Fruit fly (Drosophila melanogaster) whole organism, embryonic: ENCODE data around the gene CG43814.
A peak's percentile ranks its signal among the peaks of the same experiment; 100 is the strongest.

Source experiments
- Aef1 ChIP-seq: fragments of 200-800 bp; sonication (Bioruptor generic); IDR thresholded peaks from 3 replicates; pipeline ENCODE4 v1.3.6; 2022; ENCODE audit warnings: missing biosample characterization, missing genetic modification characterization
- Awh ChIP-seq: fragments of 200-800 bp; sonication (Bioruptor generic); IDR thresholded peaks from 2 replicates; pipeline ENCODE4, ENCODE4 v1.3.6; 2022; ENCODE audit warnings: missing biosample characterization, missing genetic modification characterization
- CG11456 ChIP-seq: fragments of 200-800 bp; sonication (Bioruptor generic); IDR thresholded peaks from 3 replicates; pipeline ENCODE4 v1.3.6; 2022; ENCODE audit warnings: missing biosample characterization, missing genetic modification characterization
- CG12071 ChIP-seq: fragments of 200-800 bp; sonication (Bioruptor generic); optimal IDR thresholded peaks from 3 replicates; lab custom pipeline; 2018; ENCODE audit warnings: missing biosample characterization, mild to moderate bottlenecking, missing genetic modification characterization
- CG14710 ChIP-seq: fragments of 200-800 bp; sonication (Bioruptor generic); optimal IDR thresholded peaks from 3 replicates; lab custom pipeline; 2019; ENCODE audit warnings: missing biosample characterization, mild to moderate bottlenecking, missing genetic modification characterization, moderate library complexity
- CG16863 ChIP-seq: fragments of 200-800 bp; sonication (Bioruptor generic); optimal IDR thresholded peaks from 3 replicates; lab custom pipeline; 2016; ENCODE audit warnings: missing biosample characterization, missing genetic modification characterization
- CG17186 ChIP-seq: fragments of 200-800 bp; sonication (Bioruptor generic); optimal IDR thresholded peaks from 3 replicates; lab custom pipeline; 2017; ENCODE audit warnings: missing biosample characterization, missing genetic modification reagents, missing genetic modification characterization
- CG17385 ChIP-seq: fragments of 200-800 bp; sonication (Bioruptor generic); optimal IDR thresholded peaks from 3 replicates; lab custom pipeline; 2018; ENCODE audit warnings: missing biosample characterization, mild to moderate bottlenecking, missing genetic modification characterization
- CG18764 ChIP-seq: fragments of 200-800 bp; sonication (Bioruptor generic); optimal IDR thresholded peaks from 3 replicates; lab custom pipeline; 2016; ENCODE audit warnings: missing biosample characterization, missing genetic modification characterization
- CG2199 ChIP-seq: fragments of 200-800 bp; sonication (Bioruptor generic); IDR thresholded peaks from 3 replicates; pipeline ENCODE4 v1.3.6; 2022; ENCODE audit warnings: missing biosample characterization, missing genetic modification characterization
- CG31365 ChIP-seq: fragments of 200-800 bp; sonication (Bioruptor generic); optimal IDR thresholded peaks from 2 replicates; lab custom pipeline; 2018; ENCODE audit warnings: missing biosample characterization, mild to moderate bottlenecking, missing genetic modification characterization
- CG3281 ChIP-seq: fragments of 200-800 bp; sonication (Bioruptor generic); optimal IDR thresholded peaks from 3 replicates; lab custom pipeline; 2017; ENCODE audit warnings: missing biosample characterization, mild to moderate bottlenecking, missing genetic modification characterization
- CG4820 ChIP-seq: fragments of 200-800 bp; sonication (Bioruptor generic); optimal IDR thresholded peaks from 3 replicates; lab custom pipeline; 2016; ENCODE audit warnings: missing biosample characterization, missing genetic modification characterization
- CG7271 ChIP-seq: fragments of 200-800 bp; sonication (Bioruptor generic); optimal IDR thresholded peaks from 2 replicates; lab custom pipeline; 2018; ENCODE audit warnings: missing biosample characterization, mild to moderate bottlenecking, missing genetic modification characterization, moderate library complexity
- CG8359 ChIP-seq: fragments of 200-800 bp; sonication (Bioruptor generic); optimal IDR thresholded peaks from 2 replicates; lab custom pipeline; 2017; ENCODE audit warnings: missing biosample characterization, mild to moderate bottlenecking, missing genetic modification characterization, borderline replicate concordance
- CG8924 ChIP-seq: fragments of 200-800 bp; optimal IDR thresholded peaks from 3 replicates; lab custom pipeline; 2019; ENCODE audit warnings: missing biosample characterization, mild to moderate bottlenecking, missing genetic modification characterization, moderate library complexity
- CG9215 ChIP-seq: fragments of 200-800 bp; sonication (Bioruptor generic); IDR thresholded peaks from 2 replicates; pipeline ENCODE4 v1.3.6; 2022; ENCODE audit warnings: missing biosample characterization, missing genetic modification characterization
- CTCF ChIP-seq: fragments of 200-800 bp; sonication (Bioruptor generic); optimal IDR thresholded peaks from 2 replicates; lab custom pipeline; 2017; ENCODE audit warnings: missing biosample characterization, mild to moderate bottlenecking, missing genetic modification characterization, moderate library complexity
- CrebB ChIP-seq: fragments of 200-800 bp; sonication (Bioruptor generic); optimal IDR thresholded peaks from 3 replicates; lab custom pipeline; 2018; ENCODE audit warnings: missing biosample characterization, mild to moderate bottlenecking, missing genetic modification characterization
- Deaf1 ChIP-seq: fragments of 200-800 bp; optimal IDR thresholded peaks from 3 replicates; lab custom pipeline; 2019; ENCODE audit warnings: missing biosample characterization, mild to moderate bottlenecking, missing genetic modification characterization, moderate library complexity
- Doc2 ChIP-seq: fragments of 200-800 bp; sonication (Bioruptor generic); IDR thresholded peaks from 2 replicates; pipeline ENCODE4 v1.3.6; 2022; ENCODE audit warnings: missing biosample characterization, missing genetic modification characterization
- HHEX ChIP-seq: fragments of 200-800 bp; sonication (Bioruptor generic); optimal IDR thresholded peaks from 3 replicates; lab custom pipeline; 2017; ENCODE audit warnings: missing biosample characterization, mild to moderate bottlenecking, missing genetic modification characterization, missing genetic modification reagents
- Hmx ChIP-seq: fragments of 200-800 bp; sonication (Bioruptor generic); optimal IDR thresholded peaks from 2 replicates; lab custom pipeline; 2016; ENCODE audit warnings: missing biosample characterization, missing genetic modification characterization
- Lpt ChIP-seq: fragments of >200 bp; optimal IDR thresholded peaks from 2 replicates; lab custom pipeline; 2018; ENCODE audit warnings: missing biosample characterization, missing genetic modification characterization
- Nf-YA ChIP-seq: fragments of 200-800 bp; sonication (Bioruptor generic); IDR thresholded peaks from 2 replicates; pipeline ENCODE4 v1.3.6; 2022; ENCODE audit warnings: missing biosample characterization, missing genetic modification characterization
- Pdp1 ChIP-seq, 2 experiments: fragments of 200-800 bp; sonication (Bioruptor generic); optimal IDR thresholded peaks; 3 replicates each; lab custom pipeline; 2016; ENCODE audit warnings: missing biosample characterization in 2 of 2, missing genetic modification characterization in 2 of 2, mild to moderate bottlenecking in 1 of 2, moderate library complexity in 1 of 2
- Rfx ChIP-seq: fragments of 200-800 bp; sonication (Bioruptor generic); IDR thresholded peaks from 2 replicates; pipeline ENCODE4 v1.3.6; 2022; ENCODE audit warnings: missing biosample characterization, missing genetic modification characterization
- amos ChIP-seq: fragments of 200-800 bp; sonication (Bioruptor generic); IDR thresholded peaks from 2 replicates; pipeline ENCODE4 v1.3.6; 2022; ENCODE audit warnings: missing biosample characterization, missing genetic modification characterization; ENCODE audit not compliant: partially characterized antibody
- ato ChIP-seq: fragments of 200-800 bp; sonication (Bioruptor generic); IDR thresholded peaks from 2 replicates; pipeline ENCODE4 v1.3.6; 2022; ENCODE audit warnings: missing biosample characterization, missing genetic modification characterization; ENCODE audit not compliant: partially characterized antibody
- chn ChIP-seq: fragments of 200-800 bp; sonication (Bioruptor generic); optimal IDR thresholded peaks from 2 replicates; lab custom pipeline; 2016; ENCODE audit warnings: missing biosample characterization, missing genetic modification characterization
- dan ChIP-seq: fragments of 200-800 bp; sonication (Bioruptor generic); IDR thresholded peaks from 2 replicates; pipeline ENCODE4 v1.3.6; 2022; ENCODE audit warnings: missing biosample characterization, missing genetic modification characterization
- danr ChIP-seq: fragments of 200-800 bp; sonication (Bioruptor generic); IDR thresholded peaks from 2 replicates; pipeline ENCODE4 v1.3.6; 2022; ENCODE audit warnings: missing biosample characterization, missing genetic modification characterization
- dati ChIP-seq: fragments of 200-800 bp; sonication (Bioruptor generic); IDR thresholded peaks from 2 replicates; pipeline ENCODE4 v1.3.6; 2022; ENCODE audit warnings: missing biosample characterization, missing genetic modification characterization
- dysf ChIP-seq: fragments of 200-800 bp; sonication (Bioruptor generic); IDR thresholded peaks from 3 replicates; pipeline ENCODE4 v1.3.6; 2022; ENCODE audit warnings: missing biosample characterization, missing genetic modification characterization
- fru ChIP-seq: fragments of >200 bp; optimal IDR thresholded peaks from 2 replicates; lab custom pipeline; 2017
- ftz-f1 ChIP-seq: fragments of 200-800 bp; sonication (Bioruptor generic); optimal IDR thresholded peaks from 2 replicates; lab custom pipeline; 2016; ENCODE audit warnings: missing biosample characterization, missing genetic modification characterization
- hkb ChIP-seq, 2 experiments: fragments of 200-800 bp in 1 of 2; fragments of >200 bp in 1 of 2; sonication (Bioruptor generic) in 1 of 2; IDR thresholded peaks in 1 of 2; optimal IDR thresholded peaks in 1 of 2; 2 replicates each; pipeline versions ENCODE4 v1.3.6 to Lab custom; 2017 to 2022; ENCODE audit warnings: missing biosample characterization in 1 of 2, missing genetic modification characterization in 1 of 2
- knrl ChIP-seq: fragments of 200-800 bp; sonication (Bioruptor generic); IDR thresholded peaks from 3 replicates; pipeline ENCODE4 v1.3.6; 2022; ENCODE audit warnings: missing biosample characterization, missing genetic modification characterization; ENCODE audit not compliant: partially characterized antibody
- nau ChIP-seq: fragments of 200-800 bp; sonication (Bioruptor generic); optimal IDR thresholded peaks from 3 replicates; lab custom pipeline; 2017; ENCODE audit warnings: missing biosample characterization, mild to moderate bottlenecking, missing genetic modification characterization, missing genetic modification reagents
- nerfin-1 ChIP-seq: fragments of 200-800 bp; sonication (Bioruptor generic); optimal IDR thresholded peaks from 3 replicates; lab custom pipeline; 2019; ENCODE audit warnings: missing biosample characterization, mild to moderate bottlenecking, missing genetic modification characterization, moderate library complexity
- nmo ChIP-seq: fragments of 200-800 bp; sonication (Bioruptor generic); optimal IDR thresholded peaks from 2 replicates; lab custom pipeline; 2018; ENCODE audit warnings: missing biosample characterization, mild to moderate bottlenecking, missing genetic modification characterization, moderate library complexity
- nom ChIP-seq: fragments of 200-800 bp; sonication (Bioruptor generic); optimal IDR thresholded peaks from 2 replicates; lab custom pipeline; 2017; ENCODE audit warnings: missing biosample characterization, missing genetic modification characterization, mild to moderate bottlenecking, moderate library complexity, missing genetic modification reagents
- sens ChIP-seq: fragments of 200-800 bp; sonication (Bioruptor generic); peaks from one replicate; lab custom pipeline; 2016; ENCODE audit warnings: missing biosample characterization, missing genetic modification characterization
- slbo ChIP-seq: fragments of 200-800 bp; sonication (Bioruptor generic); IDR thresholded peaks from 2 replicates; pipeline ENCODE4 v1.3.6; 2022; ENCODE audit warnings: missing biosample characterization, missing genetic modification characterization
- sna ChIP-seq: fragments of 200-800 bp; sonication (Bioruptor generic); IDR thresholded peaks from 2 replicates; pipeline ENCODE4 v1.3.6; 2022; ENCODE audit warnings: missing biosample characterization, missing genetic modification characterization; ENCODE audit not compliant: partially characterized antibody
- sqz ChIP-seq: fragments of 200-800 bp; sonication (Bioruptor generic); optimal IDR thresholded peaks from 3 replicates; lab custom pipeline; 2018; ENCODE audit warnings: missing biosample characterization, mild to moderate bottlenecking, missing genetic modification characterization
- stwl ChIP-seq: fragments of 200-800 bp; sonication (Bioruptor generic); optimal IDR thresholded peaks from 3 replicates; lab custom pipeline; 2018; ENCODE audit warnings: missing biosample characterization, mild to moderate bottlenecking, missing genetic modification characterization, moderate library complexity
- toy ChIP-seq: fragments of 200-800 bp; sonication (Bioruptor generic); IDR thresholded peaks from 2 replicates; pipeline ENCODE4 v1.3.6; 2022; ENCODE audit warnings: missing biosample characterization, missing genetic modification characterization
- wdn ChIP-seq: fragments of 200-800 bp; sonication (Bioruptor generic); IDR thresholded peaks from 2 replicates; pipeline ENCODE4 v1.3.6; 2022; ENCODE audit warnings: missing biosample characterization, missing genetic modification characterization
- wor ChIP-seq: fragments of 200-800 bp; sonication (Bioruptor generic); IDR thresholded peaks from 2 replicates; pipeline ENCODE4 v1.3.6; 2022; ENCODE audit warnings: missing biosample characterization, missing genetic modification characterization

Gene CG43814

dm6 chr2L:18822805-18823204 lies 17.7 kb upstream of the CG43814 start (continued):
- TF ChIP-seq Nf-YA (GFP tag; lab: Robert Waterston, UW) (no peak), Lpt (GFP tag; lab: Kevin White, UChicago) (no peak), nom (GFP tag; lab: Kevin White, UChicago) (no peak), Rfx (no peak; the same call in 1 of the 2 replicates), CG8359 (GFP tag; lab: Kevin White, UChicago) (peak; percentile 28), chn (GFP tag; lab: Kevin White, UChicago) (no peak), sqz (peak; percentile 49), ato (GFP tag; lab: Robert Waterston, UW) (no peak), CG17186 (GFP tag; lab: Kevin White, UChicago) (no peak), Doc2 (GFP tag; lab: Robert Waterston, UW) (no peak), nau (GFP tag; lab: Kevin White, UChicago) (peak; percentile 49), nmo (GFP tag; lab: Kevin White, UChicago) (no peak), dysf (GFP tag; lab: Robert Waterston, UW) (no peak; the same call in 2 of the 3 replicates), CG12071 (GFP tag; lab: Kevin White, UChicago) (peak; percentile 60), CG18764 (peak; percentile 56), toy (GFP tag; lab: Robert Waterston, UW) (no peak), CG7271 (no peak), Hmx (no peak), Awh (GFP tag; lab: Robert Waterston, UW) (peak; percentile 78; the same call in 1 of the 2 replicates), CG14710 (peak; percentile 36), danr (GFP tag; lab: Robert Waterston, UW) (no peak)

- TF ChIP-seq slbo (GFP tag; lab: Robert Waterston, UW) (no peak), Pdp1 (GFP tag; optimal IDR thresholded peaks at IDR 0.05; lab: Kevin White, UChicago) (peak in 1 of 2 experiments; percentile 77)
Observed at dm6 chr2L:18819044-18819443, 13.9 kb upstream of the CG43814 start, which contains the start of gene Ugt36F1. Ugt36F1 (plus strand) TSS chr2L:18819344.

dm6 chr2L:18818397-18818796 lies 13.2 kb upstream of the CG43814 start:
- TF ChIP-seq CTCF: peak; percentile 59
- TF ChIP-seq chn (GFP tag; lab: Kevin White, UChicago): no peak
- TF ChIP-seq CrebB (tag; lab: Kevin White, UChicago): no peak
- no peak for TF ChIP-seq CG8924 (tag; lab: Kevin White, UChicago)
- TF ChIP-seq CG31365 (tag; lab: Kevin White, UChicago): no peak
- no peak for TF ChIP-seq sna (GFP tag; lab: Robert Waterston, UW)
- TF ChIP-seq dan (GFP tag; lab: Robert Waterston, UW): no peak
- TF ChIP-seq Deaf1 (tag; lab: Kevin White, UChicago): no peak
- TF ChIP-seq knrl: peak; percentile 39; the same call in 2 of the 3 replicates
- TF ChIP-seq CG2199: peak; percentile 21; the same call in 1 of the 3 replicates
- TF ChIP-seq HHEX: no peak
- TF ChIP-seq sens: peak; percentile 21
- no peak for TF ChIP-seq fru (lab: Kevin White, UChicago)
- TF ChIP-seq CG17385 (GFP tag; lab: Kevin White, UChicago): no peak
- peak; percentile 16 for TF ChIP-seq stwl (tag; lab: Kevin White, UChicago)
- peak; percentile 70 for TF ChIP-seq ftz-f1
- no peak for TF ChIP-seq wor (GFP tag; lab: Robert Waterston, UW)
- no peak for TF ChIP-seq CG3281 (GFP tag; lab: Kevin White, UChicago)
- TF ChIP-seq amos (GFP tag; lab: Robert Waterston, UW): peak; percentile 48; the same call in 1 of the 2 replicates
- no peak for TF ChIP-seq CG9215 (GFP tag; lab: Robert Waterston, UW)
- TF ChIP-seq Aef1 (GFP tag; lab: Robert Waterston, UW): no peak
- TF ChIP-seq nerfin-1 (tag; lab: Kevin White, UChicago): no peak
- TF ChIP-seq hkb (optimal IDR thresholded peaks at IDR 0.05; lab: Kevin White, UChicago): no peak
- no peak for TF ChIP-seq hkb (GFP tag; IDR thresholded peaks at IDR 0.05; lab: Robert Waterston, UW)
- TF ChIP-seq CG4820 (GFP tag; lab: Kevin White, UChicago): no peak
- no peak for TF ChIP-seq wdn (GFP tag; lab: Robert Waterston, UW)
- TF ChIP-seq CG11456 (GFP tag; lab: Robert Waterston, UW): no peak
- no peak for TF ChIP-seq dati (GFP tag; lab: Robert Waterston, UW)
- TF ChIP-seq CG16863 (GFP tag; lab: Kevin White, UChicago): no peak
